Fruit fly (Drosophila melanogaster) whole organism, embryonic: ENCODE results near the gene CG45002.
A peak's percentile ranks its signal among the peaks of the same experiment; 100 is the strongest.

Experiments
- Abd-B ChIP-seq: fragments of 200-800 bp; sonication (Bioruptor generic); optimal IDR thresholded peaks from 2 replicates; lab custom pipeline; 2018; ENCODE audit warnings: missing biosample characterization, mild to moderate bottlenecking, missing genetic modification characterization, moderate library complexity
- C15 ChIP-seq: fragments of 200-800 bp; sonication (Bioruptor generic); IDR thresholded peaks from 3 replicates; pipeline ENCODE4 v1.3.6; 2022; ENCODE audit warnings: missing biosample characterization, missing genetic modification characterization
- CG10462 ChIP-seq: fragments of 200-800 bp; sonication (Bioruptor generic); optimal IDR thresholded peaks from 2 replicates; lab custom pipeline; 2016; ENCODE audit warnings: missing biosample characterization, missing genetic modification characterization
- CG10543 ChIP-seq: fragments of 200-800 bp; sonication (Bioruptor generic); optimal IDR thresholded peaks from 3 replicates; lab custom pipeline; 2017; ENCODE audit warnings: missing biosample characterization, mild to moderate bottlenecking, missing genetic modification characterization, moderate library complexity
- CG14441 ChIP-seq: fragments of 200-800 bp; sonication (Bioruptor generic); IDR thresholded peaks from 2 replicates; pipeline ENCODE4 v1.3.6; 2022; ENCODE audit warnings: missing biosample characterization, missing genetic modification characterization
- CG14965 ChIP-seq: fragments of 200-800 bp; sonication (Bioruptor generic); optimal IDR thresholded peaks from 2 replicates; lab custom pipeline; 2016; ENCODE audit warnings: missing biosample characterization, missing genetic modification characterization, borderline replicate concordance
- CG1529 ChIP-seq: fragments of 200-800 bp; sonication (Bioruptor generic); optimal IDR thresholded peaks from 3 replicates; lab custom pipeline; 2018; ENCODE audit warnings: missing biosample characterization, missing genetic modification characterization
- CG16815 ChIP-seq: fragments of 200-800 bp; sonication (Bioruptor generic); optimal IDR thresholded peaks from 3 replicates; lab custom pipeline; 2017; ENCODE audit warnings: missing biosample characterization, mild to moderate bottlenecking, missing genetic modification characterization
- CG17802 ChIP-seq: fragments of 200-800 bp; sonication (Bioruptor generic); optimal IDR thresholded peaks from 2 replicates; lab custom pipeline; 2018; ENCODE audit warnings: missing biosample characterization, mild to moderate bottlenecking, missing genetic modification characterization, moderate library complexity
- CG18476 ChIP-seq: fragments of 200-800 bp; sonication (Bioruptor generic); optimal IDR thresholded peaks from 2 replicates; lab custom pipeline; 2016; ENCODE audit warnings: missing biosample characterization, mild to moderate bottlenecking, missing genetic modification characterization
- CG18764 ChIP-seq: fragments of 200-800 bp; sonication (Bioruptor generic); optimal IDR thresholded peaks from 3 replicates; lab custom pipeline; 2016; ENCODE audit warnings: missing biosample characterization, missing genetic modification characterization
- CG3065 ChIP-seq: fragments of 200-800 bp; sonication (Bioruptor generic); optimal IDR thresholded peaks from 2 replicates; lab custom pipeline; 2016; ENCODE audit warnings: missing biosample characterization, missing genetic modification characterization
- CG3847 ChIP-seq: fragments of 200-800 bp; sonication (Bioruptor generic); IDR thresholded peaks from 2 replicates; pipeline ENCODE4 v1.3.6; 2022; ENCODE audit warnings: missing biosample characterization, missing genetic modification characterization
- CG6175 ChIP-seq: fragments of 200-800 bp; sonication (Bioruptor generic); IDR thresholded peaks from 3 replicates; pipeline ENCODE4 v1.3.6; 2022; ENCODE audit warnings: missing biosample characterization, missing genetic modification characterization
- CG6254 ChIP-seq: fragments of 200-800 bp; sonication (Bioruptor generic); optimal IDR thresholded peaks from 3 replicates; lab custom pipeline; 2017; ENCODE audit warnings: mild to moderate bottlenecking, missing biosample characterization, missing genetic modification reagents, missing genetic modification characterization
- CG7786 ChIP-seq: fragments of 200-800 bp; sonication (Bioruptor generic); optimal IDR thresholded peaks from 2 replicates; lab custom pipeline; 2016; ENCODE audit warnings: missing biosample characterization, missing genetic modification characterization
- CG9817 ChIP-seq: fragments of 200-800 bp; sonication (Bioruptor generic); optimal IDR thresholded peaks from 2 replicates; lab custom pipeline; 2018; ENCODE audit warnings: missing biosample characterization, mild to moderate bottlenecking, missing genetic modification characterization, moderate library complexity
- GATAe ChIP-seq: fragments of 200-800 bp; sonication (Bioruptor generic); conservative IDR thresholded peaks from 2 replicates; pipeline ENCODE4 v1.3.6; 2022; ENCODE audit warnings: missing biosample characterization, missing genetic modification characterization
- Gug ChIP-seq: fragments of 200-800 bp; sonication (Bioruptor generic); IDR thresholded peaks from 4 replicates; pipeline ENCODE4 v1.3.6; 2022; ENCODE audit warnings: missing biosample characterization, missing genetic modification characterization
- Hr78 ChIP-seq, 2 experiments: fragments of 200-800 bp in 1 of 2; fragments of >200 bp in 1 of 2; sonication (Bioruptor generic) in 1 of 2; optimal IDR thresholded peaks; 2 replicates each; lab custom pipeline; 2017 to 2019; ENCODE audit warnings: missing biosample characterization in 2 of 2, missing genetic modification characterization in 2 of 2, mild to moderate bottlenecking in 1 of 2, moderate library complexity in 1 of 2
- Lhr ChIP-seq: fragments of 200-800 bp; sonication (Bioruptor generic); optimal IDR thresholded peaks from 3 replicates; lab custom pipeline; 2017; ENCODE audit warnings: mild to moderate bottlenecking, missing biosample characterization, missing genetic modification reagents, missing genetic modification characterization
- MBD-R2 ChIP-seq: fragments of 200-800 bp; sonication (Bioruptor generic); IDR thresholded peaks from 2 replicates; pipeline ENCODE4 v1.3.6; 2022; ENCODE audit warnings: missing biosample characterization, missing genetic modification characterization
- Mrtf ChIP-seq: fragments of 200-800 bp; sonication (Bioruptor generic); IDR thresholded peaks from 3 replicates; pipeline ENCODE4 v1.3.6; 2022; ENCODE audit warnings: missing biosample characterization, missing genetic modification characterization
- Side ChIP-seq: fragments of 200-800 bp; sonication (Bioruptor generic); optimal IDR thresholded peaks from 2 replicates; lab custom pipeline; 2016; ENCODE audit warnings: missing biosample characterization, missing genetic modification characterization
- Sox102F ChIP-seq: fragments of 200-800 bp; sonication (Bioruptor generic); optimal IDR thresholded peaks from 2 replicates; lab custom pipeline; 2018; ENCODE audit warnings: missing biosample characterization, mild to moderate bottlenecking, missing genetic modification characterization, moderate library complexity
- TFAM ChIP-seq: fragments of 200-800 bp; sonication (Bioruptor generic); optimal IDR thresholded peaks from 2 replicates; lab custom pipeline; 2017; ENCODE audit warnings: missing biosample characterization, missing genetic modification characterization, inconsistent platforms
- Taf1 ChIP-seq: fragments of 200-800 bp; sonication (Bioruptor generic); IDR thresholded peaks from 2 replicates; pipeline ENCODE4 v1.3.6; 2022; ENCODE audit warnings: missing biosample characterization, missing genetic modification characterization
- Xbp1 ChIP-seq: fragments of 200-800 bp; sonication (Bioruptor generic); optimal IDR thresholded peaks from 3 replicates; lab custom pipeline; 2016; ENCODE audit warnings: missing biosample characterization, mild to moderate bottlenecking, missing genetic modification characterization
- cg ChIP-seq: fragments of 200-800 bp; sonication (Bioruptor generic); optimal IDR thresholded peaks from 3 replicates; lab custom pipeline; 2019; ENCODE audit warnings: missing biosample characterization, mild to moderate bottlenecking, missing genetic modification characterization, moderate library complexity
- chn ChIP-seq: fragments of 200-800 bp; sonication (Bioruptor generic); optimal IDR thresholded peaks from 2 replicates; lab custom pipeline; 2016; ENCODE audit warnings: missing biosample characterization, missing genetic modification characterization
- dan ChIP-seq: fragments of 200-800 bp; sonication (Bioruptor generic); IDR thresholded peaks from 2 replicates; pipeline ENCODE4 v1.3.6; 2022; ENCODE audit warnings: missing biosample characterization, missing genetic modification characterization
- dm ChIP-seq: fragments of 200-800 bp; sonication (Bioruptor generic); optimal IDR thresholded peaks from 3 replicates; lab custom pipeline; 2016; ENCODE audit warnings: missing biosample characterization, missing genetic modification characterization
- dpn ChIP-seq, 2 experiments: fragments of 200-800 bp; sonication (Bioruptor generic); optimal IDR thresholded peaks; 3 replicates each; lab custom pipeline; 2016; ENCODE audit warnings: missing biosample characterization in 2 of 2, missing genetic modification characterization in 2 of 2
- ems ChIP-seq: fragments of 200-800 bp; sonication (Bioruptor generic); optimal IDR thresholded peaks from 3 replicates; lab custom pipeline; 2016; ENCODE audit warnings: missing biosample characterization, missing genetic modification characterization
- en ChIP-seq: fragments of 200-800 bp; sonication (Bioruptor generic); optimal IDR thresholded peaks from 2 replicates; lab custom pipeline; 2016; ENCODE audit warnings: missing biosample characterization, missing genetic modification characterization
- fd102C ChIP-seq: fragments of 200-800 bp; sonication (Bioruptor generic); optimal IDR thresholded peaks from 2 replicates; lab custom pipeline; 2018; ENCODE audit warnings: missing biosample characterization, mild to moderate bottlenecking, missing genetic modification characterization, moderate library complexity
- gem ChIP-seq: fragments of 200-800 bp; sonication (Bioruptor generic); optimal IDR thresholded peaks from 2 replicates; lab custom pipeline; 2019; ENCODE audit warnings: missing biosample characterization, mild to moderate bottlenecking, missing genetic modification characterization, moderate library complexity
- gfzf ChIP-seq: fragments of 200-800 bp; sonication (Bioruptor generic); optimal IDR thresholded peaks from 2 replicates; lab custom pipeline; 2016; ENCODE audit warnings: missing biosample characterization, mild to moderate bottlenecking, missing genetic modification characterization, moderate library complexity
- gt ChIP-seq: fragments of 200-800 bp; sonication (Bioruptor generic); IDR thresholded peaks from 2 replicates; pipeline ENCODE4 v1.3.6; 2022; ENCODE audit warnings: missing biosample characterization, missing genetic modification characterization
- klu ChIP-seq: fragments of 200-800 bp; sonication (Bioruptor generic); IDR thresholded peaks from 2 replicates; pipeline ENCODE4 v1.3.6; 2022; ENCODE audit warnings: missing biosample characterization, missing genetic modification characterization
- sna ChIP-seq: fragments of 200-800 bp; sonication (Bioruptor generic); IDR thresholded peaks from 2 replicates; pipeline ENCODE4 v1.3.6; 2022; ENCODE audit warnings: missing biosample characterization, missing genetic modification characterization; ENCODE audit not compliant: partially characterized antibody
- sug ChIP-seq: fragments of 200-800 bp; optimal IDR thresholded peaks from 2 replicates; lab custom pipeline; 2019; ENCODE audit warnings: missing biosample characterization, mild to moderate bottlenecking, missing genetic modification characterization, moderate library complexity
- tgo ChIP-seq: fragments of 200-800 bp; sonication (Bioruptor generic); IDR thresholded peaks from 3 replicates; pipeline ENCODE4 v1.3.6; 2022; ENCODE audit warnings: missing biosample characterization, missing genetic modification characterization
- ttk ChIP-seq: fragments of 200-800 bp; sonication (Bioruptor generic); IDR thresholded peaks from 2 replicates; pipeline ENCODE4 v2.1.2; 2022; ENCODE audit warnings: missing biosample characterization, missing genetic modification characterization
- wdn ChIP-seq: fragments of 200-800 bp; sonication (Bioruptor generic); IDR thresholded peaks from 2 replicates; pipeline ENCODE4 v1.3.6; 2022; ENCODE audit warnings: missing biosample characterization, missing genetic modification characterization
- zen ChIP-seq: fragments of 200-800 bp; sonication (Bioruptor generic); optimal IDR thresholded peaks from 3 replicates; lab custom pipeline; 2018; ENCODE audit warnings: missing biosample characterization, mild to moderate bottlenecking, missing genetic modification characterization, moderate library complexity
- zen2 ChIP-seq: fragments of 200-800 bp; sonication (Bioruptor generic); IDR thresholded peaks from 3 replicates; pipeline ENCODE4 v1.3.6; 2022; ENCODE audit warnings: missing biosample characterization, missing genetic modification characterization; ENCODE audit not compliant: partially characterized antibody
- zf30C ChIP-seq: fragments of 200-800 bp; sonication (Bioruptor generic); optimal IDR thresholded peaks from 3 replicates; lab custom pipeline; 2018; ENCODE audit warnings: missing biosample characterization, mild to moderate bottlenecking, missing genetic modification characterization

The CG45002 gene

DNA sequence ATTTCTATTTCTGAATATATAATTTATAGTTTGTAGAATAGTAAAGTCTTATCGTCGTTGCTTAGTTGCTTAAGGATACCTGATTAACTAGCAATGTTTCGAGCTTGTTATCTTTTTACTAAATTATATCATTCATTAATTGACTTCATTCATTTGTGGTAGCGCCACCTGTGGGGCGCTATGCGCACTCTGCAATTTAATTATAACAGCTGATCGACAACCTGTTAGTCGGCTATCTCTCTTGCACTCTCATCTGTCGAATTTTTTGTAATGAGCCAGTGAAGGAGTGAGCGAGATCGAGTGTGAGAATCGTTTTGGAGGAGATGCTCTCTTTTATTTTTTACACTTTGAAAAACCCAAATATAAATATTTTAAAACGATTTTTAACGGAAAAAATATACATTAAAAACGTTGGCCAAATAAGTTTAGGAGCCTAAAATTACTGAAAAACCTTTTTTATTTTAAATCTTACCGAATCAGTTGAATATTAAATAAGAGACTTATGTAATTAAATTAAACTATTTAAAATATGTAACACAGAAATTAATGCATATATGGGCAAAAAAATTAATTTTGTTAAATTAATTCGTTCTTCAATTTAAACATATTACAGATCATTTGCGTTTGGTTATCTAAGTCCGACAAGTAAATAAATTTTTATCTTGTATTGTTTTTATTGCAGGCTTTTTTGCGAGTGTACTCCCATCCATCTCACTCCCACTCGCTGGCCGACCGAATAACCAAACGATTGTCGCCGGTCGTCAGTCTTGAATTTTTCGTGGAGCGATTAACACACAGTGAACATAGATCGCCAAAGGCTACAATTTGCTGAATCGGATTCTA is 24.8 kb upstream of the CG45002 start, which contains the start of the genes CG16700 and CG4991 (continued):
- TF ChIP-seq gfzf = no peak
- peak; percentile 84 for TF ChIP-seq Sox102F (GFP tag; lab: Kevin White, UChicago)
- TF ChIP-seq CG3065 (GFP tag; lab: Kevin White, UChicago) = no peak
- peak; percentile 69 for TF ChIP-seq Xbp1 (GFP tag; lab: Kevin White, UChicago)
- no peak for TF ChIP-seq CG17802
- TF ChIP-seq GATAe (GFP tag; lab: Robert Waterston, UW) = peak; percentile 30; the same call in 1 of the 2 replicates
- no peak; the same call in 1 of the 2 replicates for TF ChIP-seq gt (GFP tag; lab: Robert Waterston, UW)
- TF ChIP-seq sug = peak; percentile 84
- no peak for TF ChIP-seq dan (GFP tag; lab: Robert Waterston, UW)
- TF ChIP-seq Side (GFP tag; lab: Kevin White, UChicago) = no peak
- TF ChIP-seq C15 (GFP tag; lab: Robert Waterston, UW) = no peak
- peak; percentile 66 for TF ChIP-seq CG1529
- peak; percentile 67 for TF ChIP-seq CG9817 (tag; lab: Kevin White, UChicago)
- TF ChIP-seq TFAM = no peak
- peak; percentile 93 for TF ChIP-seq gem (tag; lab: Kevin White, UChicago)
- no peak for TF ChIP-seq CG14965
- TF ChIP-seq CG3847 (GFP tag; lab: Robert Waterston, UW) = peak; percentile 71
- peak; percentile 5 to 69 for TF ChIP-seq dpn (GFP tag; optimal IDR thresholded peaks at IDR 0.05; lab: Kevin White, UChicago)
- TF ChIP-seq zf30C (GFP tag; lab: Kevin White, UChicago) = peak; percentile 86
- peak; percentile 78 for TF ChIP-seq CG10543
- TF ChIP-seq CG6175 (GFP tag; lab: Robert Waterston, UW) = 0 out of 3 replicates have a peak, but pooled peaks have one; percentile 55
- peak; percentile 78 for TF ChIP-seq Abd-B
- peak; percentile 43 for TF ChIP-seq CG18476 (GFP tag; lab: Kevin White, UChicago)
- TF ChIP-seq chn = no peak
- no peak for TF ChIP-seq en
- TF ChIP-seq ttk (GFP tag; lab: Robert Waterston, UW) = peak; percentile 62
- peak; percentile 73 for TF ChIP-seq CG16815 (GFP tag; lab: Kevin White, UChicago)
- no peak for TF ChIP-seq zen2 (GFP tag; lab: Robert Waterston, UW)
- TF ChIP-seq zen (tag; lab: Kevin White, UChicago) = peak; percentile 46
- TF ChIP-seq sna (GFP tag; lab: Robert Waterston, UW) = no peak
- TF ChIP-seq Lhr (GFP tag; lab: Kevin White, UChicago) = peak; percentile 5
- TF ChIP-seq tgo = peak; percentile 76
- TF ChIP-seq dm (GFP tag; lab: Kevin White, UChicago) = no peak
- TF ChIP-seq CG10462 (GFP tag; lab: Kevin White, UChicago) = peak; percentile 42
- peak; percentile 58; the same call in 1 of the 3 replicates for TF ChIP-seq Mrtf
- TF ChIP-seq cg (GFP tag; lab: Kevin White, UChicago) = no peak
- TF ChIP-seq Taf1 (GFP tag; lab: Robert Waterston, UW) = peak; percentile 39; the same call in 1 of the 2 replicates
- TF ChIP-seq fd102C = no peak
- peak; percentile 14 for TF ChIP-seq CG6254 (GFP tag; lab: Kevin White, UChicago)
- peak; percentile 67 for TF ChIP-seq CG14441
- peak; percentile 70 for TF ChIP-seq klu (GFP tag; lab: Robert Waterston, UW)
- TF ChIP-seq MBD-R2 = peak; percentile 24; the same call in 1 of the 2 replicates
- peak in 1 of 2 experiments; percentile 71 for TF ChIP-seq Hr78 (GFP tag; optimal IDR thresholded peaks at IDR 0.05; lab: Kevin White, UChicago)
- no peak for TF ChIP-seq CG7786 (GFP tag; lab: Kevin White, UChicago)
- no peak for TF ChIP-seq ems
- TF ChIP-seq CG18764 (GFP tag; lab: Kevin White, UChicago) = peak; percentile 8
- peak; percentile 54; the same call in 2 of the 4 replicates for TF ChIP-seq Gug (GFP tag; lab: Robert Waterston, UW)
- TF ChIP-seq wdn = peak; percentile 50
